Fruit fly (Drosophila melanogaster): ENCODE results near the gene Larp4B.

The Larp4B gene

dm6 chr3L:3249997-3250774, 25.5 kb downstream of the Larp4B start (continued):
- peak; percentile 89 for TF ChIP-seq CG3847 (GFP tag; IDR thresholded peaks at IDR 0.05)
- peak; percentile 90 for TF ChIP-seq ERR (GFP tag; optimal IDR thresholded peaks at IDR 0.05)
- peak; percentile 73 for TF ChIP-seq GATAe (GFP tag; conservative IDR thresholded peaks at IDR 0.05)
- peak; percentile 76; the same call in 1 of the 2 replicates for TF ChIP-seq CG32767 (GFP tag; IDR thresholded peaks at IDR 0.05)
- peak in 1 of 3 experiments; percentile 77 for TF ChIP-seq Stat92E (GFP tag; optimal IDR thresholded peaks at IDR 0.05)
- peak; percentile 92 for TF ChIP-seq CG12744 (GFP tag; optimal IDR thresholded peaks at IDR 0.05)
- TF ChIP-seq D (optimal IDR thresholded peaks at IDR 0.05) = no peak
- TF ChIP-seq D (GFP tag; optimal IDR thresholded peaks at IDR 0.05) = peak; percentile 97
- peak; percentile 62 for TF ChIP-seq pros (GFP tag; optimal IDR thresholded peaks at IDR 0.05)
- TF ChIP-seq sisA (GFP tag; IDR thresholded peaks at IDR 0.05) = peak; percentile 88
- no peak for TF ChIP-seq hbn (GFP tag; IDR thresholded peaks at IDR 0.05; ENCODE audit: partially characterized antibody)
- TF ChIP-seq MTF-1 (GFP tag; optimal IDR thresholded peaks at IDR 0.05; ENCODE audit: borderline replicate concordance) = peak; percentile 38
- TF ChIP-seq Asciz (GFP tag; optimal IDR thresholded peaks at IDR 0.05) = peak; percentile 91
- TF ChIP-seq tll (GFP tag; optimal IDR thresholded peaks at IDR 0.05) = peak; percentile 17 to 26
- peak; percentile 49 for TF ChIP-seq Ravus (GFP tag; IDR thresholded peaks at IDR 0.05)
- peak; percentile 97 for TF ChIP-seq Atf-2 (GFP tag; optimal IDR thresholded peaks at IDR 0.05)
- TF ChIP-seq cwo (GFP tag; optimal IDR thresholded peaks at IDR 0.05) = peak; percentile 90
- TF ChIP-seq bbx (GFP tag; IDR thresholded peaks at IDR 0.05; ENCODE audit: partially characterized antibody) = peak; percentile 32; the same call in 1 of the 2 replicates
- peak; percentile 79; the same call in 2 of the 3 replicates for TF ChIP-seq CG34422 (GFP tag; IDR thresholded peaks at IDR 0.05)
- TF ChIP-seq kay (GFP tag; optimal IDR thresholded peaks at IDR 0.05) = peak; percentile 89
- no peak for TF ChIP-seq CG8765 (GFP tag; IDR thresholded peaks at IDR 0.05)
- TF ChIP-seq Mes4 (GFP tag; optimal IDR thresholded peaks at IDR 0.05) = peak; percentile 96
- peak; percentile 86 for TF ChIP-seq tgo (GFP tag; IDR thresholded peaks at IDR 0.05)
- peak; percentile 86 for TF ChIP-seq CG6765 (GFP tag; optimal IDR thresholded peaks at IDR 0.05)
- TF ChIP-seq Aef1 (GFP tag; IDR thresholded peaks at IDR 0.05) = peak; percentile 79
- peak; percentile 93 for TF ChIP-seq CG8388 (GFP tag; optimal IDR thresholded peaks at IDR 0.05)
- TF ChIP-seq tap (tag; optimal IDR thresholded peaks at IDR 0.05) = peak; percentile 86
- peak; percentile 91 for TF ChIP-seq CG2202 (tag; optimal IDR thresholded peaks at IDR 0.05)
- TF ChIP-seq CG11398 (GFP tag; optimal IDR thresholded peaks at IDR 0.05) = peak; percentile 90
- TF ChIP-seq Dip3 (GFP tag; optimal IDR thresholded peaks at IDR 0.05) = peak; percentile 95
- peak; percentile 96 for TF ChIP-seq CG7786 (GFP tag; optimal IDR thresholded peaks at IDR 0.05)
- TF ChIP-seq gsb-n (tag; optimal IDR thresholded peaks at IDR 0.05) = peak; percentile 91
- peak; percentile 77 for TF ChIP-seq stc (GFP tag; IDR thresholded peaks at IDR 0.05)
- TF ChIP-seq Neu2 (GFP tag; optimal IDR thresholded peaks at IDR 0.05; ENCODE audit: borderline replicate concordance) = peak; percentile 64
- peak; percentile 58; the same call in 1 of the 2 replicates for TF ChIP-seq Poxn (GFP tag; IDR thresholded peaks at IDR 0.05)
- peak; percentile 80 for TF ChIP-seq scrt (GFP tag; optimal IDR thresholded peaks at IDR 0.05)
- TF ChIP-seq CkIIα-i1 (GFP tag; IDR thresholded peaks at IDR 0.05) = no peak
- TF ChIP-seq nerfin-2 (GFP tag; IDR thresholded peaks at IDR 0.05; ENCODE audit: partially characterized antibody) = no peak
- TF ChIP-seq ewg (GFP tag; optimal IDR thresholded peaks at IDR 0.05) = peak; percentile 91
- TF ChIP-seq CG9932 (GFP tag; IDR thresholded peaks at IDR 0.05) = peak; percentile 87
- peak; percentile 95 for TF ChIP-seq CG9437 (GFP tag; optimal IDR thresholded peaks at IDR 0.05)
- TF ChIP-seq eyg (GFP tag; optimal IDR thresholded peaks at IDR 0.05) = peak; percentile 76
- TF ChIP-seq Mrtf (GFP tag; IDR thresholded peaks at IDR 0.05) = peak; percentile 81
- TF ChIP-seq chm (GFP tag; IDR thresholded peaks at IDR 0.05) = no peak
- TF ChIP-seq CG17328 (GFP tag; IDR thresholded peaks at IDR 0.05) = peak; percentile 77
- peak; percentile 85 for TF ChIP-seq Gug (GFP tag; IDR thresholded peaks at IDR 0.05)
- peak; percentile 89 for TF ChIP-seq trem (tag; optimal IDR thresholded peaks at IDR 0.05)
- peak; percentile 92 for TF ChIP-seq ab (GFP tag; optimal IDR thresholded peaks at IDR 0.05)
- peak; percentile 98 for TF ChIP-seq CG2120 (GFP tag; optimal IDR thresholded peaks at IDR 0.05)

Data from whole organism, embryonic.